In genomic region chr3L:10314901-10315300, dm6 we compare ENCODE assay signal across 1 fruit fly cellular context.
TF ChIP-seq lines count a peak whose summit lies in the region.

No protein-coding gene starts in this region.

TF ChIP-seq in whole organism, prepupa, 60 proteins besides CTCF, POLR2A, EP300 and RAD21 (continued from another document):
- TF ChIP-seq fkh (GFP tag; optimal IDR thresholded peaks at IDR 0.05; lab: Kevin White, UChicago) = no peak
- peak; percentile 14 for TF ChIP-seq dsx (GFP tag; optimal IDR thresholded peaks at IDR 0.05; lab: Kevin White, UChicago; ENCODE audit: poor library complexity, severe bottlenecking)
- TF ChIP-seq Lpt (GFP tag; optimal IDR thresholded peaks at IDR 0.05; lab: Kevin White, UChicago) = peak; percentile 66
- TF ChIP-seq Eip93F (GFP tag; optimal IDR thresholded peaks at IDR 0.05; lab: Kevin White, UChicago) = no peak
- no peak for TF ChIP-seq Hr39 (GFP tag; optimal IDR thresholded peaks at IDR 0.05; lab: Kevin White, UChicago)
- TF ChIP-seq CG6854 (GFP tag; optimal IDR thresholded peaks at IDR 0.05; lab: Kevin White, UChicago) = no peak
- TF ChIP-seq CG6792 (GFP tag; optimal IDR thresholded peaks at IDR 0.05; lab: Kevin White, UChicago) = peak; percentile 48
- peak; percentile 25 for TF ChIP-seq CG34406 (GFP tag; optimal IDR thresholded peaks at IDR 0.05; lab: Kevin White, UChicago)
- peak; percentile 0 for TF ChIP-seq cyc (GFP tag; optimal IDR thresholded peaks at IDR 0.05; lab: Kevin White, UChicago)
- peak; percentile 63 for TF ChIP-seq achi (GFP tag; optimal IDR thresholded peaks at IDR 0.05; lab: Kevin White, UChicago)
- TF ChIP-seq net (GFP tag; optimal IDR thresholded peaks at IDR 0.05; lab: Kevin White, UChicago) = peak; percentile 66
- peak; percentile 50; the same call in 1 of the 2 replicates for TF ChIP-seq Gug (GFP tag; IDR thresholded peaks at IDR 0.05; lab: Robert Waterston, UW)
- TF ChIP-seq CG3032 (tag; optimal IDR thresholded peaks at IDR 0.05; lab: Kevin White, UChicago) = peak; percentile 59
- peak; percentile 78 for TF ChIP-seq CG6163 (GFP tag; IDR thresholded peaks at IDR 0.05; lab: Robert Waterston, UW)
- TF ChIP-seq ss (GFP tag; optimal IDR thresholded peaks at IDR 0.05; lab: Kevin White, UChicago) = peak; percentile 21 to 26
- peak; percentile 89 for TF ChIP-seq CG15336 (GFP tag; IDR thresholded peaks at IDR 0.05; lab: Robert Waterston, UW)
- peak; percentile 67 for TF ChIP-seq CG3919 (GFP tag; optimal IDR thresholded peaks at IDR 0.05; lab: Kevin White, UChicago)
- peak; percentile 56 for TF ChIP-seq Sox14 (GFP tag; optimal IDR thresholded peaks at IDR 0.05; lab: Kevin White, UChicago)
